Worm (Caenorhabditis elegans): ENCODE results near the gene C27A7.8.

The C27A7.8 gene

ce11 chrV:12190943-12191569 is 38.1 kb downstream of the C27A7.8 start, which contains the start of gene dpy-30:
Gene dpy-30 (plus strand): TSS chrV:12191519.
- TF ChIP-seq klf-2 (GFP tag; conservative IDR thresholded peaks at IDR 0.05) (no peak), cog-1 (tag; optimal IDR thresholded peaks at IDR 0.05) (no peak), ztf-23 (GFP tag; IDR thresholded peaks at IDR 0.05) (no peak), flt-1 (GFP tag; IDR thresholded peaks at IDR 0.05) (no peak), ztf-29 (GFP tag; IDR thresholded peaks at IDR 0.05) (no peak), ref-1 (GFP tag; conservative IDR thresholded peaks at IDR 0.05) (no peak)

- TF ChIP-seq klf-2 (GFP tag; conservative IDR thresholded peaks at IDR 0.05): no peak
- TF ChIP-seq med-1 (GFP tag; optimal IDR thresholded peaks at IDR 0.05; ENCODE audit: insufficient read depth): no peak
- TF ChIP-seq ztf-23 (GFP tag; IDR thresholded peaks at IDR 0.05): no peak
- TF ChIP-seq ztf-29 (GFP tag; IDR thresholded peaks at IDR 0.05): no peak
- TF ChIP-seq T22C8.4 (GFP tag; IDR thresholded peaks at IDR 0.05): no peak
- TF ChIP-seq ref-1 (GFP tag; conservative IDR thresholded peaks at IDR 0.05): no peak
- TF ChIP-seq tab-1 (GFP tag; IDR thresholded peaks at IDR 0.05): no peak
- TF ChIP-seq cog-1 (tag; optimal IDR thresholded peaks at IDR 0.05): no peak
- no peak for TF ChIP-seq flt-1 (GFP tag; IDR thresholded peaks at IDR 0.05)
These were observed 39.2 kb downstream of the C27A7.8 start, which contains the start of gene rnp-1 for ce11 chrV:12192129-12192528. Gene rnp-1 (plus strand): TSS chrV:12192273.

DNA sequence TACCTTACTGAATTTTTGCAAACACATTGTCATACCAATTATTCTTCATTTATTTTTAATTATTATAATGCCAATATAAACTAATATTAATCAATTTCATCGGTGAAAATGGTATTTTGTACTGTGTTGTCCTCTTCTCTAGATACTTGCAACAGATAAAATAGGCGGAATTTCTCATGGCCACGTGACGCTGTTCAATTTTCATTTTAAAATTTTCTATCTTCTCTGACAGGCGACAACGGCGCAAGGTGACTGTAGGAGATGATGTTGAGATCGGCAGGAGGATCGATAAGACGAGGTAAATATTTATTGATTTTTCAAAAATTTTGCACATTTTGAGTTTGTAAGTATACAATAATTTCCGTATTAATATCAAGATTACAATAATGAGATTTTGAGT is 41.3 kb downstream of the C27A7.8 start, which contains the start of gene ogdh-2:
TSS of gene ogdh-2 (plus strand) at position 233 of the 400 bp plus-strand sequence.
- TF ChIP-seq T22C8.4 (GFP tag; IDR thresholded peaks at IDR 0.05) (no peak), med-1 (GFP tag; optimal IDR thresholded peaks at IDR 0.05; ENCODE audit: insufficient read depth) (no peak), cog-1 (tag; optimal IDR thresholded peaks at IDR 0.05) (no peak), tab-1 (GFP tag; IDR thresholded peaks at IDR 0.05) (no peak), flt-1 (GFP tag; IDR thresholded peaks at IDR 0.05) (no peak), ref-1 (GFP tag; conservative IDR thresholded peaks at IDR 0.05) (no peak), ztf-29 (GFP tag; IDR thresholded peaks at IDR 0.05) (no peak), ztf-23 (GFP tag; IDR thresholded peaks at IDR 0.05) (no peak), klf-2 (GFP tag; conservative IDR thresholded peaks at IDR 0.05) (no peak)

DNA sequence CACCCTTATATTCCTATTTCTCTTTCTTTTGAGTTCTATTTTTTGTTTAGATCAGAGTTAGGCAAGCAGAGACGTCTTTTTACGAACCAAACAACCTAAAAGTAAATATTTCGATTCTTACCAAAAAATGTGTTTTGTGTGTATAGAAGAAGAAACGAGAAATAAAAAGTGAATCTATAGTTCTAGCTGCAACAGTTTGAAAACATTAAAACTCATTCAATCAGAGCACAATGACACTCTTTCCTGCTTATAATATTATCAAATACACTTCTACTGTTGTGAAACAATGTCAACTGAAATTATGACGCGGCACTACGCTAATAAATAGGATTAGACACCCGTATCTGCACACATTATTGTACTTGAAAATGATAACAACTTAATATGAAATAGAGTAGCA is 42.9 kb downstream of the C27A7.8 start, which contains the start of gene ZK836.3:
TSS of gene ZK836.3 (minus strand) at position 101 of the 400 bp plus-strand sequence.
- TF ChIP-seq cog-1 (tag; optimal IDR thresholded peaks at IDR 0.05): no peak
- TF ChIP-seq ztf-29 (GFP tag; IDR thresholded peaks at IDR 0.05): no peak
- no peak for TF ChIP-seq klf-2 (GFP tag; conservative IDR thresholded peaks at IDR 0.05)

ce11 chrV:12196659-12197058 is 43.7 kb downstream of the C27A7.8 start:
- TF ChIP-seq T22C8.4 (GFP tag; IDR thresholded peaks at IDR 0.05): no peak
- no peak for TF ChIP-seq cog-1 (tag; optimal IDR thresholded peaks at IDR 0.05)
- no peak for TF ChIP-seq tab-1 (GFP tag; IDR thresholded peaks at IDR 0.05)
- TF ChIP-seq med-1 (GFP tag; optimal IDR thresholded peaks at IDR 0.05; ENCODE audit: insufficient read depth): no peak
- no peak for TF ChIP-seq ztf-23 (GFP tag; IDR thresholded peaks at IDR 0.05)
- no peak for TF ChIP-seq ztf-29 (GFP tag; IDR thresholded peaks at IDR 0.05)

DNA sequence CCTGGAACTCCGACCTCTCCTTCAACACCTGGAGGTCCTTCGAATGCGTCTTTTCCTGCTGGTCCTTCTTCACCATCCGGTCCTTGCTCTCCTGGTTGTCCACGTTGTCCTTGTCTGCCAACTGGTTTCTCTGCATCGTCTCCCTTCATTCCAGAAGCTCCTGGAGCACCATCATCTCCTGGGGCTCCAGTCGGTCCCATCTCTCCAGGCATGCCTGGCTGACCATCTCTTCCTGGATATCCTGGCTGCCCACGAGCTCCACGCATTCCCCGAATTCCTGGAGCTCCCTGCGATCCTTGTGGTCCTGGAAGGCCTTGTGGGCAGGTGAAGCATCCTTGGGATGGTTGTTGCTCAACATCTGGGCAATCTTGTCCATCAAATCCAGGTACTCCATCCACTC is 44.8 kb downstream of the C27A7.8 start:
- TF ChIP-seq ztf-23 (GFP tag; IDR thresholded peaks at IDR 0.05) (no peak), flt-1 (GFP tag; IDR thresholded peaks at IDR 0.05) (no peak), T22C8.4 (GFP tag; IDR thresholded peaks at IDR 0.05) (no peak), ref-1 (GFP tag; conservative IDR thresholded peaks at IDR 0.05) (no peak), klf-2 (GFP tag; conservative IDR thresholded peaks at IDR 0.05) (no peak), cog-1 (tag; optimal IDR thresholded peaks at IDR 0.05) (no peak), tab-1 (GFP tag; IDR thresholded peaks at IDR 0.05) (no peak), med-1 (GFP tag; optimal IDR thresholded peaks at IDR 0.05; ENCODE audit: insufficient read depth) (no peak), ztf-29 (GFP tag; IDR thresholded peaks at IDR 0.05) (no peak)

- TF ChIP-seq cog-1 (tag; optimal IDR thresholded peaks at IDR 0.05) (no peak), ztf-29 (GFP tag; IDR thresholded peaks at IDR 0.05) (no peak)
These were observed 45.6 kb downstream of the C27A7.8 start, which contains the start of gene lon-3 for ce11 chrV:12198545-12198944. Gene lon-3 (minus strand): TSS chrV:12198645.

ce11 chrV:12199474-12199873 is 46.5 kb downstream of the C27A7.8 start:
- no peak for TF ChIP-seq ztf-29 (GFP tag; IDR thresholded peaks at IDR 0.05)
- TF ChIP-seq ref-1 (GFP tag; conservative IDR thresholded peaks at IDR 0.05): no peak
- TF ChIP-seq cog-1 (tag; optimal IDR thresholded peaks at IDR 0.05): no peak
- TF ChIP-seq flt-1 (GFP tag; IDR thresholded peaks at IDR 0.05): no peak
- no peak for TF ChIP-seq klf-2 (GFP tag; conservative IDR thresholded peaks at IDR 0.05)
- TF ChIP-seq ztf-23 (GFP tag; IDR thresholded peaks at IDR 0.05): no peak
- no peak for TF ChIP-seq med-1 (GFP tag; optimal IDR thresholded peaks at IDR 0.05; ENCODE audit: insufficient read depth)
- no peak for TF ChIP-seq T22C8.4 (GFP tag; IDR thresholded peaks at IDR 0.05)
- no peak for TF ChIP-seq tab-1 (GFP tag; IDR thresholded peaks at IDR 0.05)

All from whole organism, midembryonic.